Worm (Caenorhabditis elegans): Measurements from ENCODE around the gene ints-2.

ints-2 gene

DNA sequence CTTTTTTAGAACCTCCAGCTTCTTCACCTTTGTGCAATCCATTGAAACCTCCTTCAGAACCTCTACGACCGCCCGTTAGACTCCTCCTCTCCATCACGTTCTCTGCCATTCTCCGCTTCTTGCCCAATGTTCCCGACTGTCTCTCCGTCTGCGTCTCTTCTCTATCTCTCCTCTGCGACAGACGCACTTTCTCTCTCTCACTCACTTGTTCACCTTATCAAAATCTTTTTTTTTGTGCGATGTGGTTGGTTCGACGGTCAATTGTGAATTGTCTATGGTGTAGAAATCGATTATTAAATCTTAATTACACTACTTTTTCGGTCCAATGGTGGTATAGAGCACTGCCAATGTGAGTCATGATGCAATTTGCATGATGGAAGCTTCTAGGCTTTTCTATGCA lies 8.0 kb downstream of the ints-2 start, which contains the start of gene atfs-1 (continued):
- no peak for TF ChIP-seq spr-3 (GFP tag; optimal IDR thresholded peaks at IDR 0.05)
- TF ChIP-seq dve-1 (tag; optimal IDR thresholded peaks at IDR 0.05; ENCODE audit: insufficient read depth), result peak; percentile 93
- peak; percentile 98 for TF ChIP-seq nhr-6 (tag; optimal IDR thresholded peaks at IDR 0.05)
- TF ChIP-seq nhr-77 (tag; optimal IDR thresholded peaks at IDR 0.05), result peak; percentile 69
- no peak for TF ChIP-seq duxl-1 (tag; optimal IDR thresholded peaks at IDR 0.05; ENCODE audit: poor library complexity)
- TF ChIP-seq tra-1 (GFP tag; IDR thresholded peaks at IDR 0.05), result 0 out of 2 replicates have a peak, but pooled peaks have one; percentile 24
- no peak for TF ChIP-seq daf-16 (GFP tag; optimal IDR thresholded peaks at IDR 0.05)
- TF ChIP-seq daf-16 (tag; optimal IDR thresholded peaks at IDR 0.05), result peak; percentile 65
- peak; percentile 80 for TF ChIP-seq hlh-30 (tag; optimal IDR thresholded peaks at IDR 0.05; ENCODE audit: insufficient read depth)
- TF ChIP-seq pqm-1 (tag; optimal IDR thresholded peaks at IDR 0.05), result peak; percentile 75
- TF ChIP-seq lsy-2 (tag; optimal IDR thresholded peaks at IDR 0.05), result peak in 1 of 2 experiments; percentile 71
- TF ChIP-seq T26A8.4 (GFP tag; IDR thresholded peaks at IDR 0.05), result peak; percentile 59
- no peak for TF ChIP-seq zip-2 (tag; optimal IDR thresholded peaks at IDR 0.05)

DNA sequence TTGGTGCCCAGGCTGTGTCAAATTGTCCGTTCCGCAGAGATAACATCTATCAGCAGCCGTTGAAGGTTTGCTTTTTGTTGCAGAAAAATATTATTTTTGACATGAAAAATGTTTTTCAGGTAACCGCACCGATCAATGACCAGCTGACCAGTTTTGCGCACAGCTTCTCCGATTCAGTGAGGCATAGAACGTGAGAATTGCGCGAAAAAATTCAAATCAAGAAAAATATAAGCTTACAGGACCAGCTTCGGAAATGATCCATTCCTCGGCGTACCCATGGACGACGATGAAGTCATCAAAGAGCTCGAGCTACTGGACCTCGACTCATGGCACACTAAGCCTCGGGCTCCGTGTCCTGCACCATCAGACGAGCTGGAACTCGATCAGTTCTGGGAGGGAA lies 9.0 kb downstream of the ints-2 start:
- TF ChIP-seq R02D3.7 (tag; optimal IDR thresholded peaks at IDR 0.05) (no peak), zip-2 (tag; optimal IDR thresholded peaks at IDR 0.05) (no peak), Y75B8A.6 (GFP tag; IDR thresholded peaks at IDR 0.05) (no peak), nhr-77 (tag; optimal IDR thresholded peaks at IDR 0.05) (no peak), lin-13 (GFP tag; optimal IDR thresholded peaks at IDR 0.05) (no peak), nhr-28 (tag; optimal IDR thresholded peaks at IDR 0.05) (no peak), lir-3 (tag; optimal IDR thresholded peaks at IDR 0.05) (no peak), cey-2 (tag; optimal IDR thresholded peaks at IDR 0.05; ENCODE audit: borderline replicate concordance, insufficient read depth) (no peak), lin-38 (GFP tag; IDR thresholded peaks at IDR 0.05) (0 out of 2 replicates have a peak, but pooled peaks have one; percentile 12), dve-1 (tag; optimal IDR thresholded peaks at IDR 0.05; ENCODE audit: insufficient read depth) (no peak), hlh-11 (tag; optimal IDR thresholded peaks at IDR 0.05) (no peak), fkh-10 (GFP tag; optimal IDR thresholded peaks at IDR 0.05) (no peak), php-3 (GFP tag; IDR thresholded peaks at IDR 0.05) (no peak), egl-27 (tag; optimal IDR thresholded peaks at IDR 0.05) (no peak), rbr-2 (tag; optimal IDR thresholded peaks at IDR 0.05) (no peak), nhr-237 (tag; optimal IDR thresholded peaks at IDR 0.05) (no peak), lin-39 (tag; optimal IDR thresholded peaks at IDR 0.05) (no peak), pha-4 (GFP tag; IDR thresholded peaks at IDR 0.05) (no peak), pha-4 (tag; optimal IDR thresholded peaks at IDR 0.05) (no peak), nhr-11 (tag; optimal IDR thresholded peaks at IDR 0.05) (no peak), set-16 (GFP tag; IDR thresholded peaks at IDR 0.05) (peak; percentile 38; the same call in 1 of the 2 replicates), Y5F2A.4 (GFP tag; optimal IDR thresholded peaks at IDR 0.05) (no peak), unc-130 (GFP tag; optimal IDR thresholded peaks at IDR 0.05) (no peak), lin-1 (GFP tag; IDR thresholded peaks at IDR 0.05) (no peak), nhr-48 (tag; optimal IDR thresholded peaks at IDR 0.05) (no peak), egl-43 (GFP tag; IDR thresholded peaks at IDR 0.05) (no peak), ztf-11 (tag; optimal IDR thresholded peaks at IDR 0.05) (no peak), lin-29 (GFP tag; IDR thresholded peaks at IDR 0.05) (no peak), ces-1 (GFP tag; optimal IDR thresholded peaks at IDR 0.05) (no peak), D1046.2 (GFP tag; IDR thresholded peaks at IDR 0.05) (0 out of 2 replicates have a peak, but pooled peaks have one; percentile 12), nhr-42 (GFP tag; IDR thresholded peaks at IDR 0.05) (no peak), ceh-82 (tag; optimal IDR thresholded peaks at IDR 0.05) (no peak), unc-39 (tag; optimal IDR thresholded peaks at IDR 0.05) (no peak), hmg-1.1 (GFP tag; IDR thresholded peaks at IDR 0.05) (0 out of 2 replicates have a peak, but pooled peaks have one; percentile 26), duxl-1 (tag; optimal IDR thresholded peaks at IDR 0.05; ENCODE audit: poor library complexity) (no peak), jun-1 (tag; optimal IDR thresholded peaks at IDR 0.05) (no peak), dmd-6 (GFP tag; IDR thresholded peaks at IDR 0.05) (0 out of 2 replicates have a peak, but pooled peaks have one; percentile 14), zag-1 (tag; optimal IDR thresholded peaks at IDR 0.05) (no peak), ZK337.2 (GFP tag; IDR thresholded peaks at IDR 0.05) (no peak), daf-19 (GFP tag; conservative IDR thresholded peaks at IDR 0.05) (no peak), hlh-30 (tag; optimal IDR thresholded peaks at IDR 0.05; ENCODE audit: insufficient read depth) (no peak), ztf-7 (tag; optimal IDR thresholded peaks at IDR 0.05) (no peak)

Data from whole organism, L4 larva.